Worm (Caenorhabditis elegans): ENCODE results near the gene prp-19.

DNA sequence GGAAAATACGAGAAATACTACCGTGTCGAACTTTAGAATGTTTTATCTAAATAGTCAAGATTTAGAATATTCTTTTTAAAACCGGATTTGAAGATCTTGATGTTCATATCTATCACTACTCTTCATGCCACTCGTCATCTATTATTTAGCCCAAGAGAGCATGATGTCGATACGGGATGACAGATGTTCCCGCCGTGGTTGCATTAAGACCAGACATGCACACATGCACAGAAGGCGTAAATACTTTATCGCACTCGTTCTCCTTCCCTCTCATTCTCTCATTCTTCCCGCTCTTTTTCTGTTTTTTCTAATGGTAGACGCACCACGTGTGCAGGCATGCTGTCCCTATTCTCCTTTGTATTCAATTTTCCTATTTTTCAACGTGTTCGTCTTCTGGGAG lies 11.5 kb upstream of the prp-19 start:
- no peak for TF ChIP-seq ceh-31 (tag; optimal IDR thresholded peaks at IDR 0.05)
- no peak for TF ChIP-seq dve-1 (tag; optimal IDR thresholded peaks at IDR 0.05)
- TF ChIP-seq ceh-18 (tag; optimal IDR thresholded peaks at IDR 0.05), result no peak
- TF ChIP-seq nfya-1 (tag; optimal IDR thresholded peaks at IDR 0.05), result no peak
- no peak for TF ChIP-seq unc-55 (GFP tag; optimal IDR thresholded peaks at IDR 0.05)
- TF ChIP-seq elt-2 (tag; optimal IDR thresholded peaks at IDR 0.05), result no peak
- TF ChIP-seq ama-1 (optimal IDR thresholded peaks at IDR 0.05), result no peak
- no peak for TF ChIP-seq pax-1 (tag; optimal IDR thresholded peaks at IDR 0.05)
- TF ChIP-seq C38D4.7 (GFP tag; optimal IDR thresholded peaks at IDR 0.05), result no peak
- TF ChIP-seq ceh-9 (tag; optimal IDR thresholded peaks at IDR 0.05), result no peak
- TF ChIP-seq tbx-2 (tag; optimal IDR thresholded peaks at IDR 0.05), result no peak
- TF ChIP-seq ets-4 (tag; optimal IDR thresholded peaks at IDR 0.05), result no peak
- no peak for TF ChIP-seq tbx-7 (tag; optimal IDR thresholded peaks at IDR 0.05)

All from whole organism, late embryonic.